Worm (Caenorhabditis elegans): ENCODE results near the gene sri-2.

sri-2 gene

ce11 chrV:15965114-15965513, at the start of gene sri-2:
Gene sri-2, minus strand, starts transcription at chrV:15965214.
- no peak for TF ChIP-seq nhr-25 (tag; optimal IDR thresholded peaks at IDR 0.05)
- no peak for TF ChIP-seq R02D3.7 (tag; optimal IDR thresholded peaks at IDR 0.05)
- no peak for TF ChIP-seq fkh-2 (tag; optimal IDR thresholded peaks at IDR 0.05)
- TF ChIP-seq eor-1 (tag; optimal IDR thresholded peaks at IDR 0.05): no peak
- no peak for TF ChIP-seq nhr-237 (tag; optimal IDR thresholded peaks at IDR 0.05)
- TF ChIP-seq zag-1 (tag; optimal IDR thresholded peaks at IDR 0.05): no peak
- TF ChIP-seq ZK546.5 (tag; optimal IDR thresholded peaks at IDR 0.05): no peak
- TF ChIP-seq snpc-4 (tag; optimal IDR thresholded peaks at IDR 0.05): no peak
- no peak for TF ChIP-seq ama-1 (optimal IDR thresholded peaks at IDR 0.05)
- TF ChIP-seq nhr-12 (tag; optimal IDR thresholded peaks at IDR 0.05): no peak
- TF ChIP-seq ceh-82 (tag; optimal IDR thresholded peaks at IDR 0.05): no peak
- TF ChIP-seq daf-12 (tag; optimal IDR thresholded peaks at IDR 0.05): no peak
- no peak for TF ChIP-seq pqm-1 (tag; optimal IDR thresholded peaks at IDR 0.05)
- TF ChIP-seq pha-4 (tag; optimal IDR thresholded peaks at IDR 0.05): no peak
- TF ChIP-seq egl-5 (tag; optimal IDR thresholded peaks at IDR 0.05): no peak
- TF ChIP-seq lin-15B (tag; optimal IDR thresholded peaks at IDR 0.05): no peak
- TF ChIP-seq ceh-28 (tag; optimal IDR thresholded peaks at IDR 0.05): no peak
- no peak for TF ChIP-seq mml-1 (tag; optimal IDR thresholded peaks at IDR 0.05)
- no peak for TF ChIP-seq ceh-9 (tag; optimal IDR thresholded peaks at IDR 0.05)

DNA sequence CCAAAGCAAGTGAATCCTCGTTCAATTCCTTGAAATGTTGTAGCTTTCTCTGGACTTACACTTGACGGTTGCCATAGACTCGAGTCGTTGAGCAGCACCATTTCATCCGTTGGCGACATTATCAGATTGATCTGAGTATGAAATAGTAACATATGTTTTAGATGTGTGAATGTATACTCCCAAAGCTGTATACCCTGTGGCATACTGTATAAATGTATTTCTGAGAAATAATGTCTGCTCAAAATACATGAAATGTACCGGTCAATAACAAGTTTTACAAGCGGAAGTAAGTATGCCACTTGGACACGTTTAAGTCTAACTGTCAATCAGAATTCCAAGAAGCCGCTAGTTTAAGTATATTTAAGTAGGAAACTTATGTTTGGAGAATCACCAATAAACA, 44.5 kb upstream of the sri-2 start, which contains the start of gene str-233:
Gene str-233, minus strand, starts transcription at position 101 of the 400 bp plus-strand sequence.
- TF ChIP-seq ceh-82 (tag; optimal IDR thresholded peaks at IDR 0.05) (no peak), ceh-28 (tag; optimal IDR thresholded peaks at IDR 0.05) (no peak), elt-3 (tag; optimal IDR thresholded peaks at IDR 0.05) (no peak), tbx-2 (tag; optimal IDR thresholded peaks at IDR 0.05) (no peak), nhr-237 (tag; optimal IDR thresholded peaks at IDR 0.05) (no peak), lin-39 (tag; optimal IDR thresholded peaks at IDR 0.05) (no peak), unc-39 (tag; optimal IDR thresholded peaks at IDR 0.05) (no peak), nhr-77 (tag; optimal IDR thresholded peaks at IDR 0.05) (no peak), elt-2 (tag; optimal IDR thresholded peaks at IDR 0.05) (no peak), ztf-11 (tag; optimal IDR thresholded peaks at IDR 0.05) (no peak), skn-1 (tag; optimal IDR thresholded peaks at IDR 0.05) (no peak), elt-1 (tag; optimal IDR thresholded peaks at IDR 0.05) (no peak), nfya-1 (tag; optimal IDR thresholded peaks at IDR 0.05; ENCODE audit: insufficient read depth) (no peak), nhr-76 (tag; optimal IDR thresholded peaks at IDR 0.05) (no peak), nhr-67 (tag; optimal IDR thresholded peaks at IDR 0.05) (no peak), fkh-2 (tag; optimal IDR thresholded peaks at IDR 0.05) (no peak), aly-2 (tag; optimal IDR thresholded peaks at IDR 0.05) (no peak), unc-62 (GFP tag; optimal IDR thresholded peaks at IDR 0.05) (no peak), snpc-4 (tag; optimal IDR thresholded peaks at IDR 0.05) (no peak)

ce11 chrV:16007505-16007904, 42.5 kb upstream of the sri-2 start, which contains the start of gene str-231:
Gene str-231, minus strand, starts transcription at chrV:16007605.
- TF ChIP-seq ZK546.5 (tag; optimal IDR thresholded peaks at IDR 0.05) (no peak), pqm-1 (tag; optimal IDR thresholded peaks at IDR 0.05) (no peak), nhr-23 (tag; optimal IDR thresholded peaks at IDR 0.05) (no peak), unc-39 (tag; optimal IDR thresholded peaks at IDR 0.05) (no peak), nhr-43 (tag; optimal IDR thresholded peaks at IDR 0.05; ENCODE audit: poor library complexity, severe bottlenecking) (no peak), R02D3.7 (tag; optimal IDR thresholded peaks at IDR 0.05) (no peak), nhr-67 (tag; optimal IDR thresholded peaks at IDR 0.05) (no peak), fkh-10 (GFP tag; optimal IDR thresholded peaks at IDR 0.05) (no peak), pha-4 (tag; optimal IDR thresholded peaks at IDR 0.05) (no peak), ceh-82 (tag; optimal IDR thresholded peaks at IDR 0.05) (no peak), aly-2 (tag; optimal IDR thresholded peaks at IDR 0.05) (no peak), lsy-12 (tag; optimal IDR thresholded peaks at IDR 0.05) (no peak), egl-27 (tag; optimal IDR thresholded peaks at IDR 0.05) (no peak)

ce11 chrV:16002288-16002687, 37.3 kb upstream of the sri-2 start, which contains the start of gene nhr-63:
Gene nhr-63, plus strand, starts transcription at chrV:16002588.
- TF ChIP-seq ama-1 (optimal IDR thresholded peaks at IDR 0.05): no peak
- TF ChIP-seq lin-15B (tag; optimal IDR thresholded peaks at IDR 0.05): no peak
- TF ChIP-seq pha-4 (tag; optimal IDR thresholded peaks at IDR 0.05): no peak
- TF ChIP-seq sea-2 (GFP tag; optimal IDR thresholded peaks at IDR 0.05): no peak
- TF ChIP-seq hmg-11 (tag; optimal IDR thresholded peaks at IDR 0.05): no peak
- no peak for TF ChIP-seq nfya-1 (tag; optimal IDR thresholded peaks at IDR 0.05; ENCODE audit: insufficient read depth)
- no peak for TF ChIP-seq tbx-2 (tag; optimal IDR thresholded peaks at IDR 0.05)
- no peak for TF ChIP-seq pqm-1 (tag; optimal IDR thresholded peaks at IDR 0.05)
- TF ChIP-seq aly-2 (tag; optimal IDR thresholded peaks at IDR 0.05): no peak
- TF ChIP-seq ceh-28 (tag; optimal IDR thresholded peaks at IDR 0.05): no peak
- no peak for TF ChIP-seq ztf-11 (tag; optimal IDR thresholded peaks at IDR 0.05)
- no peak for TF ChIP-seq elt-3 (tag; optimal IDR thresholded peaks at IDR 0.05)

All from whole organism, L3 larva.